Worm (Caenorhabditis elegans) whole organism, mixed stage, embryonic: Measurements from ENCODE around the gene T04C10.3.

Source experiments
- ceh-39 ChIP-seq: fragments of 150-350 bp; optimal IDR thresholded peaks from 2 replicates; lab custom pipeline; 2014; ENCODE audit warnings: missing biosample characterization, missing genetic modification characterization
- elt-3 ChIP-seq: fragments of 150-350 bp; optimal IDR thresholded peaks from 2 replicates; lab custom pipeline; 2014; ENCODE audit warnings: missing biosample characterization, missing genetic modification characterization
- flh-1 ChIP-seq: fragments of 200-800 bp; sonication (Bioruptor generic); optimal IDR thresholded peaks from 2 replicates; lab custom pipeline; 2018; ENCODE audit warnings: mild to moderate bottlenecking, missing genetic modification characterization, moderate library complexity, missing compliant biosample characterization
- hlh-1 ChIP-seq: fragments of 150-350 bp; optimal IDR thresholded peaks from 2 replicates; lab custom pipeline; 2014; ENCODE audit warnings: missing biosample characterization, missing genetic modification reagents, missing genetic modification characterization
- lin-13 ChIP-seq: fragments of 150-350 bp; optimal IDR thresholded peaks from 2 replicates; lab custom pipeline; 2014; ENCODE audit warnings: missing biosample characterization, missing genetic modification characterization
- mep-1 ChIP-seq: fragments of 150-350 bp; optimal IDR thresholded peaks from 2 replicates; lab custom pipeline; 2017; ENCODE audit warnings: missing biosample characterization, missing genetic modification reagents, missing genetic modification characterization, inconsistent platforms
- nhr-237 ChIP-seq: fragments of 150-350 bp; optimal IDR thresholded peaks from 2 replicates; lab custom pipeline; 2014; ENCODE audit warnings: missing biosample characterization, missing genetic modification characterization
- nhr-28 ChIP-seq: fragments of 150-350 bp; optimal IDR thresholded peaks from 2 replicates; lab custom pipeline; 2014; ENCODE audit warnings: missing biosample characterization, missing genetic modification characterization
- pha-4 ChIP-seq: fragments of 150-350 bp; optimal IDR thresholded peaks from 2 replicates; lab custom pipeline; 2018; ENCODE audit warnings: missing biosample characterization, missing genetic modification reagents, missing genetic modification characterization
- snpc-4 ChIP-seq: fragments of 150-350 bp; optimal IDR thresholded peaks from 2 replicates; lab custom pipeline; 2014; ENCODE audit warnings: missing biosample characterization, missing genetic modification characterization
- sptf-1 ChIP-seq: sonication (generic microtip); optimal IDR thresholded peaks from 2 replicates; lab custom pipeline; 2017; ENCODE audit warnings: mild to moderate bottlenecking, missing genetic modification characterization, moderate library complexity, missing compliant biosample characterization
- unc-39 ChIP-seq: fragments of 150-350 bp; optimal IDR thresholded peaks from 2 replicates; lab custom pipeline; 2014; ENCODE audit warnings: missing biosample characterization, missing genetic modification characterization
- unc-62 ChIP-seq: fragments of 150-350 bp; optimal IDR thresholded peaks from 2 replicates; lab custom pipeline; 2014; ENCODE audit warnings: missing biosample characterization, missing genetic modification reagents, missing genetic modification characterization

DNA sequence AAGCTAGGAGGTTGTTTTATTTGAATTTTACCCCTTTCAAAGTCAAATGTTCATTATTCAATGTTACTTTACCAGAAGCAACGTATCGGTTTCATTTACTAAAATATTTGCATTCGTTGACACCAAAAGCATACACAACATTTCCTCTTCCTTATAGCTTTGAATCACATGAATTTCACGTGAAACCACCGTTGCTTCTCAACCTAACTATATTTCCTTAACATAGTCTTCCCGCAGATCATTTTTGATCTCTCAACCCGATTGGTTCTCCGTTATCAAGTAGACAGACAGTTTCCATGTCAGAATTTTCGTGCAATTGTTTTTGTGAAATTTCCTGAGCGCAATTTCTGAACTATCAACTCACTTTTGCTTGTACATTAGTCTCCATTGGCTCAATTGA lies 2.3 kb upstream of the T04C10.3 start:
- TF ChIP-seq snpc-4 (no peak), hlh-1 (tag; lab: Kevin White, UChicago) (no peak), elt-3 (tag; lab: Kevin White, UChicago) (no peak), lin-13 (tag; lab: Kevin White, UChicago) (no peak), flh-1 (GFP tag; lab: Kevin White, UChicago) (no peak), ceh-39 (tag; lab: Kevin White, UChicago) (no peak), unc-62 (GFP tag; lab: Kevin White, UChicago) (no peak), nhr-28 (tag; lab: Kevin White, UChicago) (no peak), sptf-1 (tag; lab: Kevin White, UChicago) (no peak), unc-39 (no peak), mep-1 (tag; lab: Kevin White, UChicago) (no peak), pha-4 (tag; lab: Kevin White, UChicago) (no peak), nhr-237 (no peak)
